Fruit fly (Drosophila melanogaster): ENCODE data around the gene CG42342.

The CG42342 gene

DNA sequence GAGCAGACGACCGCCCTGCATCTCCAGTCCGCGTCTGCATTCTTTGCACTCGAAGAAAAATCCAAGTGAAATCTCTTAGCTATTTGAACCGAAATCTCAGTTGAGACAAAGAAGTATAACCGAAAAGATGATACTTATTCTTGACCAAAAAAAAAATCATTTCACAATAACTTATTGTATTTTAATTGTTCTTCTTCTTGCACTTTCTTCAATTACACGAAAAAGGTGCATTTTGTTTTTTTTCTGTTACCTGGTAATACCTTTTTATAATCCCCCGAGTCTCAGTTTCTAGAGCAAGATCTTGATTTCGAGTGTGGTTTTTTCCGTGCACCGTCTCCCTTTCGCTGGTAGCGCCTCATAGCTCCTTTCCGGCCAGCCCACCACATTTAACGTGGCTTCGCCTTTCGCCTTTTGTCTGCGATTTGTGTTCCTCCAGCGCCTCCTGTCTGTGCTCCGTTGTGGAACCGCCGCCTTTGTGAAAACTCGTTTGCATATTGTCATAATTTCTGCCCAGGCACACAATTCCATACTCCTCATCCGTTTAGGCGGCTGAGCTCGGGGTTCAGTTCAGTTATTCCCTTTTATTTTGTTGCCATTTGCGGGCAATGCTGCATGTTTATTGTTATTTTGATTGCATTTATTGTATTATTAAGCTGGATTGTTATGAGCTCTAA is 24.3 kb downstream of the CG42342 start:
- TF ChIP-seq sage (GFP tag; optimal IDR thresholded peaks at IDR 0.05) (no peak), Abd-B (GFP tag; optimal IDR thresholded peaks at IDR 0.05) (no peak), psq (GFP tag; optimal IDR thresholded peaks at IDR 0.05) (peak; percentile 22), Myc (optimal IDR thresholded peaks at IDR 0.05) (no peak), N (GFP tag; optimal IDR thresholded peaks at IDR 0.05) (no peak), Sp1 (GFP tag; optimal IDR thresholded peaks at IDR 0.05) (no peak), dmrt93B (GFP tag; optimal IDR thresholded peaks at IDR 0.05) (no peak), jim (GFP tag; optimal IDR thresholded peaks at IDR 0.05) (no peak), Dif (GFP tag; optimal IDR thresholded peaks at IDR 0.05; ENCODE audit: partially characterized antibody) (no peak), Hnf4 (GFP tag; optimal IDR thresholded peaks at IDR 0.05) (no peak), dl (GFP tag; optimal IDR thresholded peaks at IDR 0.05; ENCODE audit: insufficient read depth in 1 of 2, partially characterized antibody in 2 of 2) (no peak), Mio (GFP tag; optimal IDR thresholded peaks at IDR 0.05) (no peak), Jra (GFP tag; optimal IDR thresholded peaks at IDR 0.05) (no peak), HLH106 (tag; optimal IDR thresholded peaks at IDR 0.05) (no peak), GATAd (GFP tag; optimal IDR thresholded peaks at IDR 0.05) (no peak), foxo (GFP tag; optimal IDR thresholded peaks at IDR 0.05) (peak in 1 of 2 experiments; percentile 18), woc (GFP tag; optimal IDR thresholded peaks at IDR 0.05) (no peak), Hr83 (GFP tag; optimal IDR thresholded peaks at IDR 0.05; ENCODE audit: poor library complexity, severe bottlenecking) (no peak), lola (GFP tag; optimal IDR thresholded peaks at IDR 0.05) (no peak), br (GFP tag; optimal IDR thresholded peaks at IDR 0.05) (peak; percentile 10), CG9705 (GFP tag; optimal IDR thresholded peaks at IDR 0.05) (no peak), CrebA (GFP tag; optimal IDR thresholded peaks at IDR 0.05; ENCODE audit: borderline replicate concordance) (no peak), rgr (GFP tag; optimal IDR thresholded peaks at IDR 0.05) (peak; percentile 23), dsf (GFP tag; optimal IDR thresholded peaks at IDR 0.05; ENCODE audit: borderline replicate concordance) (no peak), usp (GFP tag; optimal IDR thresholded peaks at IDR 0.05) (no peak), brk (GFP tag; optimal IDR thresholded peaks at IDR 0.05) (no peak), pan (optimal IDR thresholded peaks at IDR 0.05) (no peak), Dfd (GFP tag; optimal IDR thresholded peaks at IDR 0.05) (no peak), Rel (GFP tag; optimal IDR thresholded peaks at IDR 0.05) (no peak), Rel (tag; optimal IDR thresholded peaks at IDR 0.05) (no peak), OdsH (GFP tag; optimal IDR thresholded peaks at IDR 0.05) (peak; percentile 20), sv (GFP tag; optimal IDR thresholded peaks at IDR 0.05) (no peak), tai (GFP tag; optimal IDR thresholded peaks at IDR 0.05) (no peak), Vsx2 (GFP tag; optimal IDR thresholded peaks at IDR 0.05; ENCODE audit: partially characterized antibody) (no peak), CG32264 (GFP tag; optimal IDR thresholded peaks at IDR 0.05) (no peak), fru (GFP tag; optimal IDR thresholded peaks at IDR 0.05) (peak; percentile 40), Hr78 (GFP tag; optimal IDR thresholded peaks at IDR 0.05) (no peak), h (GFP tag; optimal IDR thresholded peaks at IDR 0.05) (peak; percentile 56), ey (GFP tag; optimal IDR thresholded peaks at IDR 0.05) (peak; percentile 50)

DNA sequence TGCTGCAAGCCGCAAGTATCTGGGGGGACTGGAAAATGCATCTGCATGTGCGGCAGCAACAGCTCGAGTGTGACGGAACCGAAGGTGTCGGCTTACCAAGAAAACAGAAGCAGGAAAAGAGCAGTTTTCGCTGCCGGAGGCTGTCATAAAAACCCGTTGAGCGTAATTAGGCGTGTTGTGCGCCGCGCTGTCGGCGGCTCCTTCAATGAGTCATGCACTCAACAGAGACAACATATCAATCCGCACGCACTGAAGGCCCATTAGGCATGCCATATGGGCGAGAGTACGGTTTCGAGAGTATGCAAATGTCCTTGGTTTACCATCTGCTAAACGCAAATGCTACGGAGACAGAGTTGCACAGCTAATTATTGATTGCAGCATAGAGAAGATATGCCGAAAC is 25.9 kb downstream of the CG42342 start:
- TF ChIP-seq Vsx2 (GFP tag; optimal IDR thresholded peaks at IDR 0.05; ENCODE audit: partially characterized antibody) (no peak), CrebA (GFP tag; optimal IDR thresholded peaks at IDR 0.05; ENCODE audit: borderline replicate concordance) (no peak), psq (GFP tag; optimal IDR thresholded peaks at IDR 0.05) (no peak), sage (GFP tag; optimal IDR thresholded peaks at IDR 0.05) (no peak), CG9705 (GFP tag; optimal IDR thresholded peaks at IDR 0.05) (no peak)

DNA sequence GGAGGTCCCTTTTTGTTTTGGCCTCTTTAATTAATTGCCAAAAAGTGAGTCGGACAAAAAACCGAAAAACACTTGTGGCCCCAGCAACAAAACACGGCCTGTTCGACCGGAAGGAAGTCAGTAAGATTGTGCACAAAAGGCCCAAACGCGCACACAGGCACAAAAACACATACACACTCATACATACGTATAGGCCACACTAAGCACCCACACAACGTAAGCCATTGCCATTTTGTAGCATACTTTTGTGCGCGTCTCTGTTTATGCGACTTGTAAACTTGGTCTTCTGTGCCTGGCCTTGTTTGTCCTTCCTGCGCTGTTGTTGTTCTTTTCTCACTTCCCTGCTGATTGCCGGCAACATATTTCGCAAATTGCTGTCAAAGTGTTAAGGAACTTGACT is 27.9 kb downstream of the CG42342 start:
- TF ChIP-seq tai (GFP tag; optimal IDR thresholded peaks at IDR 0.05) (no peak), rgr (GFP tag; optimal IDR thresholded peaks at IDR 0.05) (no peak), fru (GFP tag; optimal IDR thresholded peaks at IDR 0.05) (no peak), Abd-B (GFP tag; optimal IDR thresholded peaks at IDR 0.05) (no peak), Dif (GFP tag; optimal IDR thresholded peaks at IDR 0.05; ENCODE audit: partially characterized antibody) (no peak), Jra (GFP tag; optimal IDR thresholded peaks at IDR 0.05) (no peak), sage (GFP tag; optimal IDR thresholded peaks at IDR 0.05) (no peak), Sp1 (GFP tag; optimal IDR thresholded peaks at IDR 0.05) (no peak), ey (GFP tag; optimal IDR thresholded peaks at IDR 0.05) (no peak)

Data from whole organism, wandering third instar larva.